Fruit fly (Drosophila melanogaster) whole organism, embryonic: ENCODE results near the gene CG43922.

Source experiments
- CG10565 ChIP-seq: fragments of 200-800 bp; sonication (Bioruptor generic); optimal IDR thresholded peaks from 3 replicates; lab custom pipeline; 2016; ENCODE audit warnings: missing biosample characterization, mild to moderate bottlenecking, missing genetic modification characterization
- CG12219 ChIP-seq: fragments of 200-800 bp; sonication (Bioruptor generic); optimal IDR thresholded peaks from 3 replicates; lab custom pipeline; 2018; ENCODE audit warnings: missing biosample characterization, mild to moderate bottlenecking, missing genetic modification characterization
- CG12942 ChIP-seq: fragments of 200-800 bp; sonication (Bioruptor generic); optimal IDR thresholded peaks from 3 replicates; lab custom pipeline; 2016; ENCODE audit warnings: missing biosample characterization, missing genetic modification characterization
- CG13287 ChIP-seq: fragments of 200-800 bp; sonication (Bioruptor generic); IDR thresholded peaks from 2 replicates; pipeline ENCODE4 v1.3.6; 2022; ENCODE audit warnings: missing biosample characterization, missing genetic modification characterization; ENCODE audit not compliant: partially characterized antibody
- CG14965 ChIP-seq: fragments of 200-800 bp; sonication (Bioruptor generic); optimal IDR thresholded peaks from 2 replicates; lab custom pipeline; 2016; ENCODE audit warnings: missing biosample characterization, missing genetic modification characterization, borderline replicate concordance
- CG15479 ChIP-seq: fragments of 200-800 bp; sonication (Bioruptor generic); optimal IDR thresholded peaks from 3 replicates; lab custom pipeline; 2019; ENCODE audit warnings: missing biosample characterization, mild to moderate bottlenecking, missing genetic modification characterization, moderate library complexity
- CG15601 ChIP-seq: fragments of 200-800 bp; sonication (Bioruptor generic); optimal IDR thresholded peaks from 3 replicates; lab custom pipeline; 2019; ENCODE audit warnings: missing biosample characterization, mild to moderate bottlenecking, missing genetic modification characterization, moderate library complexity
- CG15696 ChIP-seq: fragments of 200-800 bp; sonication (Bioruptor generic); optimal IDR thresholded peaks from 2 replicates; lab custom pipeline; 2019; ENCODE audit warnings: missing biosample characterization, mild to moderate bottlenecking, missing genetic modification characterization, moderate library complexity
- CG1647 ChIP-seq: fragments of 200-800 bp; sonication (Bioruptor generic); optimal IDR thresholded peaks from 3 replicates; lab custom pipeline; 2016; ENCODE audit warnings: missing biosample characterization, missing genetic modification characterization
- CG17829 ChIP-seq: fragments of 200-800 bp; optimal IDR thresholded peaks from 2 replicates; lab custom pipeline; 2019; ENCODE audit warnings: missing biosample characterization, mild to moderate bottlenecking, missing genetic modification characterization, moderate library complexity
- CG17912 ChIP-seq: fragments of 200-800 bp; sonication (Bioruptor generic); optimal IDR thresholded peaks from 2 replicates; lab custom pipeline; 2018; ENCODE audit warnings: missing biosample characterization, mild to moderate bottlenecking, missing genetic modification characterization
- CG34224 ChIP-seq: fragments of 200-800 bp; sonication (Bioruptor generic); IDR thresholded peaks from 3 replicates; pipeline ENCODE4 v1.3.6; 2022; ENCODE audit warnings: missing biosample characterization, missing genetic modification characterization; ENCODE audit not compliant: partially characterized antibody
- CG3847 ChIP-seq: fragments of 200-800 bp; sonication (Bioruptor generic); IDR thresholded peaks from 2 replicates; pipeline ENCODE4 v1.3.6; 2022; ENCODE audit warnings: missing biosample characterization, missing genetic modification characterization
- CG42726 ChIP-seq: fragments of 200-800 bp; sonication (Bioruptor generic); IDR thresholded peaks from 2 replicates; pipeline ENCODE4 v1.3.6; 2022; ENCODE audit warnings: missing biosample characterization, missing genetic modification characterization; ENCODE audit not compliant: partially characterized antibody
- CG4360 ChIP-seq: fragments of 200-800 bp; sonication (Bioruptor generic); IDR thresholded peaks from 2 replicates; pipeline ENCODE4 v1.3.6; 2022; ENCODE audit warnings: missing biosample characterization, missing genetic modification characterization
- CG5245 ChIP-seq: fragments of 200-800 bp; sonication (Bioruptor generic); optimal IDR thresholded peaks from 3 replicates; lab custom pipeline; 2016; ENCODE audit warnings: missing biosample characterization, missing genetic modification characterization
- CG7357 ChIP-seq: fragments of 200-800 bp; sonication (Bioruptor generic); IDR thresholded peaks from 3 replicates; pipeline ENCODE4 v1.3.6; 2022; ENCODE audit warnings: missing biosample characterization, missing genetic modification characterization
- CG7839 ChIP-seq: fragments of 200-800 bp; sonication (Bioruptor generic); optimal IDR thresholded peaks from 3 replicates; lab custom pipeline; 2018; ENCODE audit warnings: missing biosample characterization, mild to moderate bottlenecking, missing genetic modification characterization, moderate library complexity
- CG8359 ChIP-seq: fragments of 200-800 bp; sonication (Bioruptor generic); optimal IDR thresholded peaks from 2 replicates; lab custom pipeline; 2017; ENCODE audit warnings: missing biosample characterization, mild to moderate bottlenecking, missing genetic modification characterization, borderline replicate concordance
- CG9797 ChIP-seq: fragments of 200-800 bp; sonication (Bioruptor generic); optimal IDR thresholded peaks from 3 replicates; lab custom pipeline; 2018; ENCODE audit warnings: missing biosample characterization, mild to moderate bottlenecking, missing genetic modification characterization
- Dek ChIP-seq: fragments of 200-800 bp; sonication (Bioruptor generic); optimal IDR thresholded peaks from 3 replicates; lab custom pipeline; 2019; ENCODE audit warnings: missing biosample characterization, mild to moderate bottlenecking, missing genetic modification characterization, moderate library complexity
- Doc3 ChIP-seq: fragments of 200-800 bp; sonication (Bioruptor generic); IDR thresholded peaks from 3 replicates; pipeline ENCODE4 v1.3.6; 2022; ENCODE audit warnings: missing biosample characterization, missing genetic modification characterization; ENCODE audit not compliant: partially characterized antibody
- H15 ChIP-seq: fragments of 200-800 bp; sonication (Bioruptor generic); IDR thresholded peaks from 3 replicates; pipeline ENCODE4 v1.3.6; 2022; ENCODE audit warnings: missing biosample characterization, missing genetic modification characterization
- Hmr ChIP-seq: fragments of 200-800 bp; sonication (Bioruptor generic); optimal IDR thresholded peaks from 3 replicates; lab custom pipeline; 2017; ENCODE audit warnings: mild to moderate bottlenecking, missing biosample characterization, missing genetic modification reagents, missing genetic modification characterization
- Hr3 ChIP-seq: fragments of 200-800 bp; sonication (Bioruptor generic); optimal IDR thresholded peaks from 3 replicates; lab custom pipeline; 2016; ENCODE audit warnings: missing biosample characterization, missing genetic modification characterization
- Kr ChIP-seq: fragments of 200-800 bp; sonication (Bioruptor generic); optimal IDR thresholded peaks from 2 replicates; lab custom pipeline; 2017; ENCODE audit warnings: missing biosample characterization, mild to moderate bottlenecking, missing genetic modification characterization
- MBD-R2 ChIP-seq: fragments of 200-800 bp; sonication (Bioruptor generic); IDR thresholded peaks from 2 replicates; pipeline ENCODE4 v1.3.6; 2022; ENCODE audit warnings: missing biosample characterization, missing genetic modification characterization
- Max ChIP-seq: fragments of 200-800 bp; sonication (Bioruptor generic); optimal IDR thresholded peaks from 2 replicates; lab custom pipeline; 2016; ENCODE audit warnings: missing biosample characterization, mild to moderate bottlenecking, missing genetic modification characterization
- Pdp1 ChIP-seq, 2 experiments: fragments of 200-800 bp; sonication (Bioruptor generic); optimal IDR thresholded peaks; 3 replicates each; lab custom pipeline; 2016; ENCODE audit warnings: missing biosample characterization in 2 of 2, missing genetic modification characterization in 2 of 2, mild to moderate bottlenecking in 1 of 2, moderate library complexity in 1 of 2
- ato ChIP-seq: fragments of 200-800 bp; sonication (Bioruptor generic); IDR thresholded peaks from 2 replicates; pipeline ENCODE4 v1.3.6; 2022; ENCODE audit warnings: missing biosample characterization, missing genetic modification characterization; ENCODE audit not compliant: partially characterized antibody
- bab2 ChIP-seq: fragments of 200-800 bp; sonication (Bioruptor generic); optimal IDR thresholded peaks from 2 replicates; lab custom pipeline; 2016; ENCODE audit warnings: missing biosample characterization, missing genetic modification characterization
- bowl ChIP-seq: fragments of 200-800 bp; sonication (Bioruptor generic); IDR thresholded peaks from 2 replicates; pipeline ENCODE4 v1.3.6; 2022; ENCODE audit warnings: missing biosample characterization, missing genetic modification characterization
- br ChIP-seq: fragments of >200 bp; optimal IDR thresholded peaks from 2 replicates; lab custom pipeline; 2017
- bsh ChIP-seq, 2 experiments: fragments of 200-800 bp; sonication (Bioruptor generic); optimal IDR thresholded peaks; 2 replicates each; lab custom pipeline; 2017 to 2018; ENCODE audit warnings: mild to moderate bottlenecking in 2 of 2, missing biosample characterization in 2 of 2, missing genetic modification characterization in 2 of 2, moderate library complexity in 1 of 2
- cwo ChIP-seq: fragments of 200-800 bp; sonication (Bioruptor generic); optimal IDR thresholded peaks from 3 replicates; lab custom pipeline; 2017; ENCODE audit warnings: missing biosample characterization, missing genetic modification characterization, mild to moderate bottlenecking, moderate library complexity, missing genetic modification reagents
- dysf ChIP-seq: fragments of 200-800 bp; sonication (Bioruptor generic); IDR thresholded peaks from 3 replicates; pipeline ENCODE4 v1.3.6; 2022; ENCODE audit warnings: missing biosample characterization, missing genetic modification characterization
- fd96Cb ChIP-seq: fragments of 200-800 bp; sonication (Bioruptor generic); optimal IDR thresholded peaks from 2 replicates; lab custom pipeline; 2018; ENCODE audit warnings: missing biosample characterization, mild to moderate bottlenecking, missing genetic modification characterization, moderate library complexity
- grn ChIP-seq: fragments of 200-800 bp; sonication (Bioruptor generic); optimal IDR thresholded peaks from 3 replicates; lab custom pipeline; 2017; ENCODE audit warnings: missing biosample characterization, missing genetic modification characterization
- nmo ChIP-seq: fragments of 200-800 bp; sonication (Bioruptor generic); optimal IDR thresholded peaks from 2 replicates; lab custom pipeline; 2018; ENCODE audit warnings: missing biosample characterization, mild to moderate bottlenecking, missing genetic modification characterization, moderate library complexity
- org-1 ChIP-seq: fragments of 200-800 bp; sonication (Bioruptor generic); optimal IDR thresholded peaks from 2 replicates; lab custom pipeline; 2017; ENCODE audit warnings: missing biosample characterization, missing genetic modification characterization
- pho ChIP-seq: fragments of 200-800 bp; sonication (Bioruptor generic); optimal IDR thresholded peaks from 2 replicates; lab custom pipeline; 2016; ENCODE audit warnings: missing biosample characterization, missing genetic modification characterization
- rib ChIP-seq: fragments of 200-800 bp; sonication (Bioruptor generic); IDR thresholded peaks from 2 replicates; pipeline ENCODE4 v1.3.6; 2022; ENCODE audit warnings: missing biosample characterization, missing genetic modification characterization
- row ChIP-seq: fragments of 200-800 bp; sonication (Bioruptor generic); IDR thresholded peaks from 3 replicates; pipeline ENCODE4 v1.3.6; 2022; ENCODE audit warnings: missing biosample characterization, missing genetic modification characterization
- scrt ChIP-seq: fragments of 200-800 bp; sonication (Bioruptor generic); optimal IDR thresholded peaks from 2 replicates; lab custom pipeline; 2018; ENCODE audit warnings: missing biosample characterization, mild to moderate bottlenecking, missing genetic modification characterization, moderate library complexity
- sob ChIP-seq: fragments of 200-800 bp; sonication (Bioruptor generic); IDR thresholded peaks from 2 replicates; pipeline ENCODE4 v1.3.6; 2022; ENCODE audit warnings: missing biosample characterization, missing genetic modification characterization
- tin ChIP-seq: fragments of 200-800 bp; sonication (Bioruptor generic); optimal IDR thresholded peaks from 3 replicates; lab custom pipeline; 2016; ENCODE audit warnings: missing biosample characterization, missing genetic modification characterization
- wek ChIP-seq: fragments of 200-800 bp; sonication (Bioruptor generic); optimal IDR thresholded peaks from 3 replicates; lab custom pipeline; 2018; ENCODE audit warnings: missing biosample characterization, mild to moderate bottlenecking, missing genetic modification characterization, moderate library complexity
- wor ChIP-seq: fragments of 200-800 bp; sonication (Bioruptor generic); IDR thresholded peaks from 2 replicates; pipeline ENCODE4 v1.3.6; 2022; ENCODE audit warnings: missing biosample characterization, missing genetic modification characterization

Gene CG43922

DNA sequence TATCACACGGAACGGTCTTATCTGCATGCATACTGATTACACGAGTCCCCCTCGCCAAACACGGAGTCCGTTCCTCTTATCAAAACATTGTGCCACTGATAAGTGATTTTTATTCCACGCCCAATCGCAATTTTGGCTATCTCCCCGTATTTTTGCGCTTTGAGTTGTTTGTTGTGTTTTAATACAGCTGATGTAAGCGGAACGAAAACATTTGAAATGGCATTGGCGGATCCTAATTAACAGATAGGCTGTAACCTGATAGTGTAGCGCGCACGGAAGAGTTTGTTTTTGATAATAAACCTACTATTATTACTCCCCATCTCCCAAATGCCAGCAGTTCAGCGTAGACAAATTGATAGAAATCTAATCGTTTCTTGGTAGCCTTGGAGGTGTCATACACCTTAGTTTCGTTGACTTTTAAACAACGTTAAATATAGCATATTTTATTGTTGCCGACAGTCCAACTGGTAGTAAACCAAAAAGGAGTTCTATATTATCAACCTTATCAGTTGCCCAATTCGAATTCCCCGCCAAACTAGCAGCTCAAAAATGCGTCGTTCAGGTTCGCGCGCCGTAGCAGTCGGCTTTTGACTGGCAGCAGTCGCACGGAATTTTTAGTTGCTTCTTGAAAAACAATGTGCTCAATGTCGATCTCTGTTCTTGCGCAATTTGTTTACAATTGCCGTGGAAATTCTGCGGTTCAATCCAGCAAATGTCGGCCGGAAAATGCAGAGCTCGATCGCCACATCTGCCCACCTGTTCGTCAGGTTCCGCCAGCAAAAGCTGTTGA is 34.7 kb upstream of the CG43922 start (continued):
- peak; percentile 90 for TF ChIP-seq grn (GFP tag; lab: Kevin White, UChicago)
- peak; percentile 47 for TF ChIP-seq cwo (GFP tag; lab: Kevin White, UChicago)
- no peak for TF ChIP-seq CG15479
- no peak for TF ChIP-seq bsh (GFP tag; optimal IDR thresholded peaks at IDR 0.05; lab: Kevin White, UChicago)
- TF ChIP-seq Hr3 (GFP tag; lab: Kevin White, UChicago) = no peak
- no peak for TF ChIP-seq ato (GFP tag; lab: Robert Waterston, UW)
- TF ChIP-seq org-1 (GFP tag; lab: Kevin White, UChicago) = no peak
- no peak for TF ChIP-seq pho
- TF ChIP-seq CG17912 (GFP tag; lab: Kevin White, UChicago) = peak; percentile 65
- TF ChIP-seq Pdp1 (GFP tag; optimal IDR thresholded peaks at IDR 0.05; lab: Kevin White, UChicago) = peak in 1 of 2 experiments; percentile 99
- no peak for TF ChIP-seq CG12219 (GFP tag; lab: Kevin White, UChicago)
- TF ChIP-seq rib = peak; percentile 68
- no peak for TF ChIP-seq CG7357 (GFP tag; lab: Robert Waterston, UW)
- peak; percentile 73 for TF ChIP-seq MBD-R2
- no peak for TF ChIP-seq H15
- TF ChIP-seq br (lab: Kevin White, UChicago) = no peak
- TF ChIP-seq tin (GFP tag; lab: Kevin White, UChicago) = no peak
- peak; percentile 65 for TF ChIP-seq CG42726 (GFP tag; lab: Robert Waterston, UW)
- no peak for TF ChIP-seq CG34224 (GFP tag; lab: Robert Waterston, UW)
- no peak for TF ChIP-seq CG5245 (GFP tag; lab: Kevin White, UChicago)
- TF ChIP-seq Dek (tag; lab: Kevin White, UChicago) = peak; percentile 4
- peak; percentile 56; the same call in 1 of the 2 replicates for TF ChIP-seq sob (GFP tag; lab: Robert Waterston, UW)
- TF ChIP-seq bowl (GFP tag; lab: Robert Waterston, UW) = 0 out of 2 replicates have a peak, but pooled peaks have one; percentile 12
- TF ChIP-seq scrt = no peak
- peak; percentile 44 for TF ChIP-seq CG3847
- TF ChIP-seq Kr (GFP tag; lab: Kevin White, UChicago) = no peak
- peak; percentile 44 for TF ChIP-seq CG9797 (GFP tag; lab: Kevin White, UChicago)
- TF ChIP-seq Hmr (GFP tag; lab: Kevin White, UChicago) = peak; percentile 2
- TF ChIP-seq CG15601 = peak; percentile 80
- TF ChIP-seq CG13287 (GFP tag; lab: Robert Waterston, UW) = peak; percentile 11; the same call in 1 of the 2 replicates
- no peak for TF ChIP-seq bab2
- no peak for TF ChIP-seq CG12942 (GFP tag; lab: Kevin White, UChicago)
- TF ChIP-seq dysf = no peak
- no peak for TF ChIP-seq CG8359 (GFP tag; lab: Kevin White, UChicago)
- no peak for TF ChIP-seq CG10565
- peak; percentile 59 for TF ChIP-seq nmo (GFP tag; lab: Kevin White, UChicago)
- TF ChIP-seq Max (GFP tag; lab: Kevin White, UChicago) = peak; percentile 73
- TF ChIP-seq CG7839 (tag; lab: Kevin White, UChicago) = peak; percentile 13
- peak; percentile 31 for TF ChIP-seq CG17829 (tag; lab: Kevin White, UChicago)
- no peak for TF ChIP-seq CG4360 (GFP tag; lab: Robert Waterston, UW)
- no peak for TF ChIP-seq wor (GFP tag; lab: Robert Waterston, UW)
- peak; percentile 3 for TF ChIP-seq CG1647
- TF ChIP-seq row = peak; percentile 14; the same call in 1 of the 3 replicates
- TF ChIP-seq CG15696 (tag; lab: Kevin White, UChicago) = no peak
- no peak for TF ChIP-seq fd96Cb (tag; lab: Kevin White, UChicago)
- TF ChIP-seq CG14965 = no peak
- TF ChIP-seq Doc3 (GFP tag; lab: Robert Waterston, UW) = no peak
- no peak for TF ChIP-seq wek (GFP tag; lab: Kevin White, UChicago)
